Worm (Caenorhabditis elegans) whole organism, L4 larva: Measurements from ENCODE around the gene npp-24.

Source experiments
- D1046.2 ChIP-seq: fragments of 200-800 bp; sonication (Bioruptor generic); IDR thresholded peaks from 2 replicates; pipeline ENCODE4 v1.3.6; 2022; ENCODE audit warnings: missing genetic modification characterization, missing compliant biosample characterization
- F37D6.2 ChIP-seq: sonication (generic microtip); optimal IDR thresholded peaks from 2 replicates; lab custom pipeline; 2016; ENCODE audit warnings: mild to moderate bottlenecking, missing genetic modification characterization, missing compliant biosample characterization
- F44E2.7 ChIP-seq: fragments of 200-800 bp; sonication (Bioruptor generic); IDR thresholded peaks from 2 replicates; pipeline ENCODE4 v2.1.2; 2022; ENCODE audit warnings: missing genetic modification characterization, missing compliant biosample characterization
- F49E8.2 ChIP-seq: sonication (generic microtip); optimal IDR thresholded peaks from 2 replicates; lab custom pipeline; 2016; ENCODE audit warnings: missing compliant biosample characterization, mild to moderate bottlenecking, missing genetic modification characterization, borderline replicate concordance
- Y105C5A.15 ChIP-seq: fragments of 200-800 bp; sonication (Bioruptor generic); IDR thresholded peaks from 2 replicates; pipeline ENCODE4 v1.3.6; 2022; ENCODE audit warnings: missing genetic modification characterization, missing compliant biosample characterization
- Y48G9A.11 ChIP-seq: fragments of 200-800 bp; sonication (Bioruptor generic); IDR thresholded peaks from 2 replicates; pipeline ENCODE4 v1.3.6; 2022; ENCODE audit warnings: missing genetic modification reagents, missing genetic modification characterization, missing compliant biosample characterization
- aha-1 ChIP-seq: fragments of 150-350 bp; peaks from one replicate; lab custom pipeline; 2014; ENCODE audit warnings: missing biosample characterization, missing genetic modification characterization
- ceh-20 ChIP-seq: fragments of 200-800 bp; sonication (Bioruptor generic); IDR thresholded peaks from 2 replicates; pipeline ENCODE4 v1.3.6; 2022; ENCODE audit warnings: missing genetic modification reagents, missing genetic modification characterization, missing compliant biosample characterization
- ctbp-1 ChIP-seq: fragments of 200-800 bp; sonication (Bioruptor generic); IDR thresholded peaks from 2 replicates; pipeline ENCODE4 v1.3.6; 2022; ENCODE audit warnings: missing genetic modification reagents, missing genetic modification characterization, missing compliant biosample characterization
- daf-16 ChIP-seq, 3 experiments: sonication (generic microtip); optimal IDR thresholded peaks; 2 replicates each; lab custom pipeline; 2016 to 2017; ENCODE audit warnings: missing genetic modification characterization in 3 of 3, missing genetic modification reagents in 3 of 3, mild to moderate bottlenecking in 2 of 3, missing compliant biosample characterization in 2 of 3, missing biosample characterization in 1 of 3, moderate library complexity in 1 of 3
- daf-8 ChIP-seq: fragments of 200-800 bp; sonication (Bioruptor generic); IDR thresholded peaks from 2 replicates; pipeline ENCODE4 v1.3.6; 2022; ENCODE audit warnings: missing genetic modification characterization, missing compliant biosample characterization
- dmd-8 ChIP-seq: fragments of 200-800 bp; sonication (Bioruptor generic); IDR thresholded peaks from 2 replicates; pipeline ENCODE4 v1.3.6; 2022; ENCODE audit warnings: missing genetic modification characterization, missing compliant biosample characterization
- dmd-9 ChIP-seq: fragments of 200-800 bp; sonication (Bioruptor generic); IDR thresholded peaks from 2 replicates; pipeline ENCODE4 v1.3.6; 2022; ENCODE audit warnings: missing genetic modification reagents, missing genetic modification characterization, missing compliant biosample characterization
- dve-1 ChIP-seq: sonication (generic microtip); optimal IDR thresholded peaks from 2 replicates; lab custom pipeline; 2017; ENCODE audit warnings: antibody characterized with exemption, mild to moderate bottlenecking, missing genetic modification characterization, missing compliant biosample characterization; ENCODE audit not compliant: insufficient read depth
- egl-27 ChIP-seq: sonication (generic microtip); optimal IDR thresholded peaks from 3 replicates; lab custom pipeline; 2017; ENCODE audit warnings: missing biosample characterization, missing genetic modification reagents, missing genetic modification characterization
- fkh-10 ChIP-seq: fragments of 150-350 bp; optimal IDR thresholded peaks from 2 replicates; lab custom pipeline; 2014; ENCODE audit warnings: missing biosample characterization, missing genetic modification reagents, missing genetic modification characterization
- hif-1 ChIP-seq, 2 experiments: sonication (generic microtip); optimal IDR thresholded peaks; 2 replicates each; lab custom pipeline; 2016 to 2017; ENCODE audit warnings: missing compliant biosample characterization in 2 of 2, missing genetic modification characterization in 2 of 2, missing genetic modification reagents in 2 of 2, missing genotype in 2 of 2, mild to moderate bottlenecking in 1 of 2
- hlh-11 ChIP-seq: fragments of 200-800 bp; sonication (Bioruptor generic); optimal IDR thresholded peaks from 2 replicates; lab custom pipeline; 2018; ENCODE audit warnings: mild to moderate bottlenecking, missing genetic modification characterization, missing compliant biosample characterization
- lim-7 ChIP-seq: fragments of 200-800 bp; sonication (Bioruptor generic); IDR thresholded peaks from 2 replicates; pipeline ENCODE4 v1.3.6; 2022; ENCODE audit warnings: missing genetic modification characterization, missing compliant biosample characterization
- lin-1 ChIP-seq: fragments of 200-800 bp; sonication (Bioruptor generic); IDR thresholded peaks from 2 replicates; pipeline ENCODE4 v1.3.6; 2022; ENCODE audit warnings: missing genetic modification reagents, missing genetic modification characterization, missing compliant biosample characterization
- lin-39 ChIP-seq: fragments of 150-350 bp; optimal IDR thresholded peaks from 2 replicates; lab custom pipeline; 2014; ENCODE audit warnings: missing biosample characterization, missing genetic modification reagents, missing genetic modification characterization
- lsy-2 ChIP-seq, 2 experiments: fragments of 150-350 bp in 1 of 2; sonication (generic microtip) in 1 of 2; optimal IDR thresholded peaks; 2 replicates each; lab custom pipeline; 2014 to 2017; ENCODE audit warnings: missing biosample characterization in 2 of 2, missing genetic modification characterization in 2 of 2
- madf-5 ChIP-seq, 2 experiments: fragments of 200-800 bp; sonication (Bioruptor generic); IDR thresholded peaks; 2 replicates each; pipeline ENCODE4 v1.3.6; 2022; ENCODE audit warnings: missing compliant biosample characterization in 2 of 2, missing genetic modification characterization in 2 of 2
- nhr-10 ChIP-seq: fragments of 150-350 bp; optimal IDR thresholded peaks from 2 replicates; lab custom pipeline; 2014; ENCODE audit warnings: missing biosample characterization, missing genetic modification characterization
- nhr-28 ChIP-seq: fragments of 150-350 bp; optimal IDR thresholded peaks from 2 replicates; lab custom pipeline; 2014; ENCODE audit warnings: missing biosample characterization, missing genetic modification characterization
- nhr-41 ChIP-seq: fragments of 200-800 bp; sonication (Bioruptor generic); IDR thresholded peaks from 2 replicates; pipeline ENCODE4 v1.3.6; 2022; ENCODE audit warnings: missing genetic modification reagents, missing genetic modification characterization, missing compliant biosample characterization
- nhr-42 ChIP-seq: fragments of 200-800 bp; sonication (Bioruptor generic); IDR thresholded peaks from 2 replicates; pipeline ENCODE4 v1.3.6; 2022; ENCODE audit warnings: missing genetic modification characterization, missing compliant biosample characterization
- nhr-48 ChIP-seq: sonication (generic microtip); optimal IDR thresholded peaks from 2 replicates; lab custom pipeline; 2016; ENCODE audit warnings: mild to moderate bottlenecking, missing genetic modification characterization, missing compliant biosample characterization
- pha-4 ChIP-seq, 2 experiments: fragments of 150-350 bp in 1 of 2; fragments of 200-800 bp in 1 of 2; sonication (Bioruptor generic) in 1 of 2; IDR thresholded peaks in 1 of 2; optimal IDR thresholded peaks in 1 of 2; 2 replicates each; pipeline versions ENCODE4 v1.3.6 to Lab custom; 2014 to 2022; ENCODE audit warnings: missing genetic modification characterization in 2 of 2, missing genetic modification reagents in 2 of 2, missing biosample characterization in 1 of 2, missing compliant biosample characterization in 1 of 2
- set-16 ChIP-seq: fragments of 200-800 bp; sonication (Bioruptor generic); IDR thresholded peaks from 2 replicates; pipeline ENCODE4 v1.3.6; 2022; ENCODE audit warnings: missing genetic modification reagents, missing genetic modification characterization, missing compliant biosample characterization
- unc-62 ChIP-seq, 3 experiments: fragments of 150-350 bp in 1 of 3; sonication (generic microtip); optimal IDR thresholded peaks in 2 of 3; peaks in 1 of 3; 1 replicate in 1 of 3; 2 replicates in 2 of 3; lab custom pipeline; 2014 to 2017; ENCODE audit warnings: missing biosample characterization in 3 of 3, missing genetic modification characterization in 3 of 3, missing genetic modification reagents in 3 of 3, missing genotype in 1 of 3
- vab-7 ChIP-seq: fragments of 200-800 bp; sonication (Bioruptor generic); IDR thresholded peaks from 2 replicates; pipeline ENCODE4 v1.3.6; 2022; ENCODE audit warnings: missing genetic modification reagents, missing genetic modification characterization, missing compliant biosample characterization
- zip-2 ChIP-seq: fragments of 150-350 bp; optimal IDR thresholded peaks from 2 replicates; lab custom pipeline; 2014; ENCODE audit warnings: missing biosample characterization, missing genetic modification characterization
- ztf-7 ChIP-seq: fragments of 150-350 bp; optimal IDR thresholded peaks from 2 replicates; lab custom pipeline; 2014; ENCODE audit warnings: missing biosample characterization, missing genetic modification characterization

npp-24 gene

DNA sequence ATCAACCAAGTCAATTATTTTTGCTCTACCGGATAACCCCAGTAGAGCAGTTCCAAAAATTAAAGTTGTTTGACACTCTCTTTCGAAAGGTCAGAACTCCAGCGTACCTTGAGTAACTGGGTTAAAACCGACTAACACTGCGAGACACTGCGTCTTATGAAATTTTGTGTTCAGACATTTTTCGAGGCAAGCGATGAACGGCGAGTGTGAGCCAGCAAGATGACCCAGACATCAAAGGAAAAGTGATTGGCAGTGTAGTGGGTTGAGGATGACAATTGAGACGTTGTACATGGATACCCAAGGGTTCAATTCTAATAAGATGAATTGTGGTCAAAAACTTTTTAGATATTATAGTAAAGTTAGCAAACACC, 38.5 kb downstream of the npp-24 start (continued):
- peak; percentile 16; the same call in 1 of the 2 replicates for TF ChIP-seq pha-4 (GFP tag; IDR thresholded peaks at IDR 0.05; lab: Robert Waterston, UW)
- no peak for TF ChIP-seq pha-4 (tag; optimal IDR thresholded peaks at IDR 0.05; lab: Kevin White, UChicago)
- peak; percentile 62; the same call in 1 of the 2 replicates for TF ChIP-seq dmd-9 (GFP tag; lab: Robert Waterston, UW)
- TF ChIP-seq hif-1 (tag; optimal IDR thresholded peaks at IDR 0.05; lab: Kevin White, UChicago): peak in 1 of 2 experiments; percentile 34
- TF ChIP-seq vab-7 (GFP tag; lab: Robert Waterston, UW): peak; percentile 61
- TF ChIP-seq nhr-42 (GFP tag; lab: Robert Waterston, UW): peak; percentile 86
- TF ChIP-seq dmd-8 (GFP tag; lab: Robert Waterston, UW): 0 out of 2 replicates have a peak, but pooled peaks have one; percentile 4
- TF ChIP-seq nhr-10 (tag; lab: Kevin White, UChicago): peak; percentile 72
- TF ChIP-seq aha-1: peak; percentile 48
- TF ChIP-seq unc-62 (GFP tag; optimal IDR thresholded peaks at IDR 0.05 in 1 of 2; lab: Kevin White, UChicago): peak in 1 of 2 experiments; percentile 95
- TF ChIP-seq unc-62 (tag; optimal IDR thresholded peaks at IDR 0.05; lab: Kevin White, UChicago): no peak
- no peak for TF ChIP-seq daf-8 (GFP tag; lab: Robert Waterston, UW)
- no peak for TF ChIP-seq fkh-10 (GFP tag; lab: Kevin White, UChicago)
- peak; percentile 71 for TF ChIP-seq nhr-28 (tag; lab: Kevin White, UChicago)
- peak; percentile 0 to 83 for TF ChIP-seq lsy-2 (tag; optimal IDR thresholded peaks at IDR 0.05; lab: Kevin White, UChicago)
- TF ChIP-seq hlh-11 (tag; lab: Kevin White, UChicago): peak; percentile 77
- TF ChIP-seq daf-16 (GFP tag; optimal IDR thresholded peaks at IDR 0.05; lab: Kevin White, UChicago): peak in 1 of 2 experiments; percentile 76
- peak; percentile 81 for TF ChIP-seq daf-16 (tag; optimal IDR thresholded peaks at IDR 0.05; lab: Kevin White, UChicago)
- TF ChIP-seq Y48G9A.11 (GFP tag; lab: Robert Waterston, UW): no peak
- no peak for TF ChIP-seq nhr-48 (tag; lab: Kevin White, UChicago)
- no peak for TF ChIP-seq F44E2.7 (GFP tag; lab: Robert Waterston, UW)
- peak; percentile 46 for TF ChIP-seq ceh-20
- TF ChIP-seq F37D6.2: no peak

DNA sequence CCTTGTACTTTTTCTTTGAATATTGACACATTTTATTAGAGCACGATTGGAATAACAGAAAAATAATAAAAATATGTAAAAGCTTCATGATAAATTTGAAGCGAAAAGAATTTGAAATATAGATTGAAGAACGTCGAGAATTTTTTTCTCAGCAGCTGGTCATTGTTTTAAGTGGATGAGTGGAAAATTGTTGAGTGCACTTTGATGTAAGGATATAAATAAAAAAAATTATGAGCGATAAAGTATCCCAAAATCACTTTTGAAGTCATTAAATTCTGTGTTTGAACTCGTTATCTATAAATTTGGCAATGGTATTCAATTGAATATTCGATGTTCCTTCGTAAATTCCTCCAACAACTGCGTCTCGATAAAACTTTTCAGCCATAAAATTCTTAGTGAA, 39.1 kb downstream of the npp-24 start, which contains the start of gene ins-13:
Gene ins-13, minus strand, starts transcription at position 101 of the 400 bp plus-strand sequence.
- no peak for TF ChIP-seq daf-8 (GFP tag; lab: Robert Waterston, UW)
- no peak for TF ChIP-seq egl-27 (tag; lab: Kevin White, UChicago)
- TF ChIP-seq F49E8.2 (tag; lab: Kevin White, UChicago): no peak
- no peak for TF ChIP-seq dve-1 (tag; lab: Kevin White, UChicago)
- no peak for TF ChIP-seq D1046.2 (GFP tag; lab: Robert Waterston, UW)
- no peak for TF ChIP-seq ztf-7 (tag; lab: Kevin White, UChicago)
- TF ChIP-seq lin-1: no peak
- no peak for TF ChIP-seq set-16 (GFP tag; lab: Robert Waterston, UW)
- TF ChIP-seq madf-5 (GFP tag; IDR thresholded peaks at IDR 0.05; lab: Robert Waterston, UW): no peak
- no peak for TF ChIP-seq nhr-41 (GFP tag; lab: Robert Waterston, UW)
- no peak for TF ChIP-seq lim-7 (GFP tag; lab: Robert Waterston, UW)
- no peak for TF ChIP-seq ctbp-1 (GFP tag; lab: Robert Waterston, UW)
- no peak for TF ChIP-seq lin-39 (tag; lab: Kevin White, UChicago)
- TF ChIP-seq Y105C5A.15 (GFP tag; lab: Robert Waterston, UW): no peak
- TF ChIP-seq hlh-11 (tag; lab: Kevin White, UChicago): no peak

ce11 chrII:5547442-5547894, 41.8 kb downstream of the npp-24 start, which contains the start of gene acdh-2:
Gene acdh-2, minus strand, starts transcription at chrII:5547492.
- TF ChIP-seq zip-2 (tag; lab: Kevin White, UChicago) (no peak), dve-1 (tag; lab: Kevin White, UChicago) (peak; percentile 7), daf-16 (GFP tag; optimal IDR thresholded peaks at IDR 0.05; lab: Kevin White, UChicago) (no peak), daf-16 (tag; optimal IDR thresholded peaks at IDR 0.05; lab: Kevin White, UChicago) (peak; percentile 2)
